Fruit fly (Drosophila melanogaster) whole organism, embryonic: Measurements from ENCODE around the gene ftz.

Experiments
- CG1024 ChIP-seq: fragments of 200-800 bp; sonication (Bioruptor generic); IDR thresholded peaks from 2 replicates; pipeline ENCODE4 v1.3.6; 2022; ENCODE audit warnings: missing biosample characterization, missing genetic modification characterization
- CG11398 ChIP-seq: fragments of 200-800 bp; sonication (Bioruptor generic); optimal IDR thresholded peaks from 2 replicates; lab custom pipeline; 2016; ENCODE audit warnings: missing biosample characterization, missing genetic modification characterization
- CG11560 ChIP-seq: fragments of 200-800 bp; sonication (Bioruptor generic); IDR thresholded peaks from 3 replicates; pipeline ENCODE4 v1.3.6; 2022; ENCODE audit warnings: missing biosample characterization, missing genetic modification characterization
- CG13894 ChIP-seq: fragments of 200-800 bp; sonication (Bioruptor generic); optimal IDR thresholded peaks from 3 replicates; lab custom pipeline; 2018; ENCODE audit warnings: missing biosample characterization, mild to moderate bottlenecking, missing genetic modification characterization, moderate library complexity
- CG15601 ChIP-seq: fragments of 200-800 bp; sonication (Bioruptor generic); optimal IDR thresholded peaks from 3 replicates; lab custom pipeline; 2019; ENCODE audit warnings: missing biosample characterization, mild to moderate bottlenecking, missing genetic modification characterization, moderate library complexity
- CG16779 ChIP-seq: fragments of 200-800 bp; sonication (Bioruptor generic); IDR thresholded peaks from 2 replicates; pipeline ENCODE4 v1.3.6; 2022; ENCODE audit warnings: missing biosample characterization, missing genetic modification characterization
- CG17612 ChIP-seq: fragments of 200-800 bp; sonication (Bioruptor generic); IDR thresholded peaks from 2 replicates; pipeline ENCODE4 v1.3.6; 2022; ENCODE audit warnings: missing biosample characterization, missing genetic modification characterization
- CG17829 ChIP-seq: fragments of 200-800 bp; optimal IDR thresholded peaks from 2 replicates; lab custom pipeline; 2019; ENCODE audit warnings: missing biosample characterization, mild to moderate bottlenecking, missing genetic modification characterization, moderate library complexity
- CG17912 ChIP-seq: fragments of 200-800 bp; sonication (Bioruptor generic); optimal IDR thresholded peaks from 2 replicates; lab custom pipeline; 2018; ENCODE audit warnings: missing biosample characterization, mild to moderate bottlenecking, missing genetic modification characterization
- CG1792 ChIP-seq: fragments of 200-800 bp; sonication (Bioruptor generic); optimal IDR thresholded peaks from 2 replicates; lab custom pipeline; 2016; ENCODE audit warnings: missing biosample characterization, missing genetic modification characterization
- CG3065 ChIP-seq: fragments of 200-800 bp; sonication (Bioruptor generic); optimal IDR thresholded peaks from 2 replicates; lab custom pipeline; 2016; ENCODE audit warnings: missing biosample characterization, missing genetic modification characterization
- CG33557 ChIP-seq: fragments of 200-800 bp; sonication (Bioruptor generic); optimal IDR thresholded peaks from 2 replicates; lab custom pipeline; 2019; ENCODE audit warnings: missing biosample characterization, mild to moderate bottlenecking, missing genetic modification characterization, moderate library complexity
- CG34224 ChIP-seq: fragments of 200-800 bp; sonication (Bioruptor generic); IDR thresholded peaks from 3 replicates; pipeline ENCODE4 v1.3.6; 2022; ENCODE audit warnings: missing biosample characterization, missing genetic modification characterization; ENCODE audit not compliant: partially characterized antibody
- CG9609 ChIP-seq: fragments of 200-800 bp; sonication (Bioruptor generic); optimal IDR thresholded peaks from 3 replicates; lab custom pipeline; 2016; ENCODE audit warnings: missing biosample characterization, missing genetic modification characterization
- CrebB ChIP-seq: fragments of 200-800 bp; sonication (Bioruptor generic); optimal IDR thresholded peaks from 3 replicates; lab custom pipeline; 2018; ENCODE audit warnings: missing biosample characterization, mild to moderate bottlenecking, missing genetic modification characterization
- Dbx ChIP-seq: fragments of 200-800 bp; sonication (Bioruptor generic); IDR thresholded peaks from 3 replicates; pipeline ENCODE4 v1.3.6; 2022; ENCODE audit warnings: missing biosample characterization, missing genetic modification characterization
- GATAe ChIP-seq: fragments of 200-800 bp; sonication (Bioruptor generic); conservative IDR thresholded peaks from 2 replicates; pipeline ENCODE4 v1.3.6; 2022; ENCODE audit warnings: missing biosample characterization, missing genetic modification characterization
- Hr39 ChIP-seq: fragments of >200 bp; optimal IDR thresholded peaks from 2 replicates; lab custom pipeline; 2017
- NC2α ChIP-seq: fragments of 200-800 bp; sonication (Bioruptor generic); optimal IDR thresholded peaks from 2 replicates; lab custom pipeline; 2016; ENCODE audit warnings: missing biosample characterization, missing genetic modification characterization
- Oli ChIP-seq: fragments of 200-800 bp; sonication (Bioruptor generic); optimal IDR thresholded peaks from 2 replicates; lab custom pipeline; 2018; ENCODE audit warnings: missing biosample characterization, mild to moderate bottlenecking, missing genetic modification characterization, moderate library complexity
- PHDP ChIP-seq: fragments of 200-800 bp; sonication (Bioruptor generic); optimal IDR thresholded peaks from 3 replicates; lab custom pipeline; 2018; ENCODE audit warnings: missing biosample characterization, mild to moderate bottlenecking, missing genetic modification characterization, moderate library complexity
- Pdp1 ChIP-seq, 2 experiments: fragments of 200-800 bp; sonication (Bioruptor generic); optimal IDR thresholded peaks; 3 replicates each; lab custom pipeline; 2016; ENCODE audit warnings: missing biosample characterization in 2 of 2, missing genetic modification characterization in 2 of 2, mild to moderate bottlenecking in 1 of 2, moderate library complexity in 1 of 2
- Rfx ChIP-seq: fragments of 200-800 bp; sonication (Bioruptor generic); IDR thresholded peaks from 2 replicates; pipeline ENCODE4 v1.3.6; 2022; ENCODE audit warnings: missing biosample characterization, missing genetic modification characterization
- Stat92E ChIP-seq, 3 experiments: fragments of >200 bp in 2 of 3; fragments of 200-800 bp in 1 of 3; sonication (Bioruptor generic) in 1 of 3; optimal IDR thresholded peaks; 2 replicates each; lab custom pipeline; 2017 to 2019; ENCODE audit warnings: missing biosample characterization in 3 of 3, missing genetic modification characterization in 3 of 3, mild to moderate bottlenecking in 1 of 3, moderate library complexity in 1 of 3
- ac ChIP-seq: fragments of 200-800 bp; sonication (Bioruptor generic); optimal IDR thresholded peaks from 3 replicates; lab custom pipeline; 2017; ENCODE audit warnings: missing biosample characterization, mild to moderate bottlenecking, missing genetic modification characterization
- al ChIP-seq: fragments of 200-800 bp; sonication (Bioruptor generic); IDR thresholded peaks from 2 replicates; pipeline ENCODE4 v1.3.6; 2022; ENCODE audit warnings: missing biosample characterization, missing genetic modification characterization
- az2 ChIP-seq: fragments of 200-800 bp; sonication (Bioruptor generic); optimal IDR thresholded peaks from 3 replicates; lab custom pipeline; 2016; ENCODE audit warnings: missing biosample characterization, missing genetic modification characterization
- cad ChIP-seq: fragments of >200 bp; optimal IDR thresholded peaks from 2 replicates; lab custom pipeline; 2017; ENCODE audit warnings: missing biosample characterization, missing genetic modification characterization
- corto ChIP-seq: fragments of 200-800 bp; sonication (Bioruptor generic); optimal IDR thresholded peaks from 2 replicates; lab custom pipeline; 2016; ENCODE audit warnings: missing biosample characterization, mild to moderate bottlenecking, missing genetic modification characterization, moderate library complexity
- crc ChIP-seq: fragments of 200-800 bp; sonication (Bioruptor generic); optimal IDR thresholded peaks from 2 replicates; lab custom pipeline; 2016; ENCODE audit warnings: missing biosample characterization, missing genetic modification characterization
- disco-r ChIP-seq: fragments of 200-800 bp; sonication (Bioruptor generic); optimal IDR thresholded peaks from 2 replicates; lab custom pipeline; 2016; ENCODE audit warnings: missing biosample characterization, missing genetic modification characterization
- dpn ChIP-seq, 2 experiments: fragments of 200-800 bp; sonication (Bioruptor generic); optimal IDR thresholded peaks; 3 replicates each; lab custom pipeline; 2016; ENCODE audit warnings: missing biosample characterization in 2 of 2, missing genetic modification characterization in 2 of 2
- eve ChIP-seq, 2 experiments: fragments of >200 bp; optimal IDR thresholded peaks; 2 replicates each; lab custom pipeline; 2017; ENCODE audit warnings: missing biosample characterization in 2 of 2, missing genetic modification characterization in 2 of 2
- exex ChIP-seq: fragments of 200-800 bp; sonication (Bioruptor generic); optimal IDR thresholded peaks from 4 replicates; lab custom pipeline; 2018; ENCODE audit warnings: missing biosample characterization, mild to moderate bottlenecking, missing genetic modification characterization, moderate library complexity
- fu2 ChIP-seq: fragments of 200-800 bp; sonication (Bioruptor generic); optimal IDR thresholded peaks from 2 replicates; lab custom pipeline; 2016; ENCODE audit warnings: missing biosample characterization, missing genetic modification characterization
- gcm2 ChIP-seq: fragments of 200-800 bp; sonication (Bioruptor generic); optimal IDR thresholded peaks from 2 replicates; lab custom pipeline; 2016; ENCODE audit warnings: missing biosample characterization, missing genetic modification characterization
- grn ChIP-seq: fragments of 200-800 bp; sonication (Bioruptor generic); optimal IDR thresholded peaks from 3 replicates; lab custom pipeline; 2017; ENCODE audit warnings: missing biosample characterization, missing genetic modification characterization
- lbe ChIP-seq: fragments of 200-800 bp; sonication (Bioruptor generic); optimal IDR thresholded peaks from 2 replicates; lab custom pipeline; 2016; ENCODE audit warnings: missing biosample characterization, mild to moderate bottlenecking, missing genetic modification characterization
- lola ChIP-seq, 3 experiments: fragments of >200 bp in 2 of 3; fragments of 200-800 bp in 1 of 3; sonication (Bioruptor generic) in 1 of 3; optimal IDR thresholded peaks; 2 replicates each; lab custom pipeline; 2017 to 2019; ENCODE audit warnings: missing biosample characterization in 3 of 3, missing genetic modification characterization in 3 of 3, mild to moderate bottlenecking in 1 of 3, moderate library complexity in 1 of 3
- lov ChIP-seq, 2 experiments: fragments of 200-800 bp in 1 of 2; fragments of >200 bp in 1 of 2; sonication (Bioruptor generic) in 1 of 2; IDR thresholded peaks in 1 of 2; optimal IDR thresholded peaks in 1 of 2; 2 replicates in 1 of 2; 3 replicates in 1 of 2; pipeline versions ENCODE4 v1.3.6 to Lab custom; 2017 to 2022; ENCODE audit warnings: missing biosample characterization in 1 of 2, missing genetic modification characterization in 1 of 2
- luna ChIP-seq: fragments of 200-800 bp; sonication (Bioruptor generic); optimal IDR thresholded peaks from 2 replicates; lab custom pipeline; 2016; ENCODE audit warnings: missing biosample characterization, missing genetic modification characterization
- maf-S ChIP-seq: fragments of 200-800 bp; sonication (Bioruptor generic); optimal IDR thresholded peaks from 2 replicates; lab custom pipeline; 2016; ENCODE audit warnings: missing biosample characterization, missing genetic modification characterization
- odd ChIP-seq: fragments of 200-800 bp; sonication (Bioruptor generic); optimal IDR thresholded peaks from 2 replicates; lab custom pipeline; 2017; ENCODE audit warnings: missing biosample characterization, mild to moderate bottlenecking, missing genetic modification characterization
- pzg ChIP-seq: fragments of 200-800 bp; sonication (Bioruptor generic); optimal IDR thresholded peaks from 3 replicates; lab custom pipeline; 2018; ENCODE audit warnings: missing biosample characterization, mild to moderate bottlenecking, missing genetic modification characterization, moderate library complexity
- run ChIP-seq: fragments of 200-800 bp; sonication (Bioruptor generic); optimal IDR thresholded peaks from 3 replicates; lab custom pipeline; 2018; ENCODE audit warnings: missing biosample characterization, mild to moderate bottlenecking, missing genetic modification characterization
- sisA ChIP-seq: fragments of 200-800 bp; sonication (Bioruptor generic); IDR thresholded peaks from 2 replicates; pipeline ENCODE4 v1.3.6; 2022; ENCODE audit warnings: missing biosample characterization, missing genetic modification characterization
- slou ChIP-seq: fragments of 200-800 bp; sonication (Bioruptor generic); optimal IDR thresholded peaks from 3 replicates; lab custom pipeline; 2016; ENCODE audit warnings: missing biosample characterization, missing genetic modification characterization
- tap ChIP-seq: fragments of 200-800 bp; optimal IDR thresholded peaks from 3 replicates; lab custom pipeline; 2019; ENCODE audit warnings: missing biosample characterization, mild to moderate bottlenecking, missing genetic modification characterization, moderate library complexity
- z ChIP-seq: fragments of 200-800 bp; sonication (Bioruptor generic); IDR thresholded peaks from 3 replicates; pipeline ENCODE4 v1.3.6; 2022; ENCODE audit warnings: missing biosample characterization, missing genetic modification characterization

Gene ftz

DNA sequence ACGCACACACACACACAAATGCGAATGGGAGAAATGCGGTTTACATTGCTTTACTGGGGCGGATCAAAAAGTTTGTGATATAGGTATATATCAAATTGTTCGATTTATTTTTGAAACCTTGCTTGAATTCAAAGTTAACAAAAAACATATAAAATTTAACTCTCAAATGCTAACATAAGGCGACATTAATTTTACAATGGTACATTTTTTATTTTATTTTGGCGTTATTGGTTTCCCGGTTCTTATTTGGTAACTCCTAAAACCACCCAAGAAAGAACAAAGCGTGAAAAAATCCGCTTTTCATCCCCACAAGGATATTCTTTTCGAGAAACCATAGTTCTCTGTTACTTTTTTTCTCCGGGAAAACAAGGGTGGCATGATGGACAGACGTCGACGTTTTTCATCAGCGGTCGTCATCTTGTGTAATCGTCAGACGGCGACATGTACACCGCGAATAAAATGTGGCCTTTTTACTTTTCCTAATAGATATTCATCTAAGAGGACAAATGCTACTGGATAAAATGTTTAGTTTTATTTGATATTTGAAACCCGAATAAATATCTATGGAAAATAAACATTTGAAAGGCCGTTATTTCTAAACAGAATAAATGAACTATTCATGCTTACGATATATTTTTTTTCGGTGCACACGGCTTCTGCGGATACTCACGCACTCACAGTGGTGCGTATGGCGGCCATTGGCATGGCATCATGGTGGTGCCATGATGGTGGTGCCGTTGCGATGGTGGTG, 17.3 kb downstream of the ftz start (continued):
- TF ChIP-seq pzg (GFP tag; lab: Kevin White, UChicago): no peak
- peak; percentile 14 for TF ChIP-seq CrebB
- no peak for TF ChIP-seq Dbx (GFP tag; lab: Robert Waterston, UW)
- peak; percentile 33 to 59 for TF ChIP-seq dpn (GFP tag; optimal IDR thresholded peaks at IDR 0.05; lab: Kevin White, UChicago)
- TF ChIP-seq CG9609 (GFP tag; lab: Kevin White, UChicago): peak; percentile 52
- peak; percentile 82 for TF ChIP-seq CG33557 (GFP tag; lab: Kevin White, UChicago)
- TF ChIP-seq CG13894 (tag; lab: Kevin White, UChicago): no peak
- TF ChIP-seq CG17912 (GFP tag; lab: Kevin White, UChicago): no peak
- TF ChIP-seq sisA (GFP tag; lab: Robert Waterston, UW): peak; percentile 38; the same call in 1 of the 2 replicates
- peak; percentile 24 for TF ChIP-seq CG1792 (GFP tag; lab: Kevin White, UChicago)
- no peak for TF ChIP-seq cad (GFP tag; lab: Kevin White, UChicago)
- TF ChIP-seq CG11560 (tag; lab: Robert Waterston, UW): no peak
- TF ChIP-seq Pdp1 (GFP tag; optimal IDR thresholded peaks at IDR 0.05; lab: Kevin White, UChicago): peak in 1 of 2 experiments; percentile 42
- no peak for TF ChIP-seq CG34224 (GFP tag; lab: Robert Waterston, UW)
- TF ChIP-seq GATAe (GFP tag; lab: Robert Waterston, UW): no peak
- TF ChIP-seq CG11398: peak; percentile 49
- no peak for TF ChIP-seq PHDP (tag; lab: Kevin White, UChicago)
- peak; percentile 59 for TF ChIP-seq ac (GFP tag; lab: Kevin White, UChicago)
- no peak for TF ChIP-seq crc (GFP tag; lab: Kevin White, UChicago)
- peak; percentile 77 for TF ChIP-seq CG17829 (tag; lab: Kevin White, UChicago)
- TF ChIP-seq al (GFP tag; lab: Robert Waterston, UW): no peak
- no peak for TF ChIP-seq lov (optimal IDR thresholded peaks at IDR 0.05; lab: Kevin White, UChicago)
- TF ChIP-seq lov (GFP tag; IDR thresholded peaks at IDR 0.05; lab: Robert Waterston, UW): peak; percentile 79; the same call in 2 of the 3 replicates
- TF ChIP-seq gcm2 (GFP tag; lab: Kevin White, UChicago): no peak
- peak in 1 of 2 experiments; percentile 84 for TF ChIP-seq eve (GFP tag; optimal IDR thresholded peaks at IDR 0.05; lab: Kevin White, UChicago)
- no peak for TF ChIP-seq run
- TF ChIP-seq CG17612 (GFP tag; lab: Robert Waterston, UW): no peak
- peak; percentile 55 for TF ChIP-seq NC2α (GFP tag; lab: Kevin White, UChicago)
- TF ChIP-seq CG1024: no peak
- TF ChIP-seq Oli: peak; percentile 76
- TF ChIP-seq Stat92E (GFP tag; optimal IDR thresholded peaks at IDR 0.05; lab: Kevin White, UChicago): no peak
- TF ChIP-seq corto (GFP tag; lab: Kevin White, UChicago): no peak
- no peak for TF ChIP-seq grn (GFP tag; lab: Kevin White, UChicago)
- no peak for TF ChIP-seq luna (GFP tag; lab: Kevin White, UChicago)
- no peak for TF ChIP-seq Hr39 (lab: Kevin White, UChicago)
- no peak for TF ChIP-seq Rfx (GFP tag; lab: Robert Waterston, UW)
- peak; percentile 68 for TF ChIP-seq tap (tag; lab: Kevin White, UChicago)
- peak; percentile 51 for TF ChIP-seq odd (GFP tag; lab: Kevin White, UChicago)
- TF ChIP-seq az2 (GFP tag; lab: Kevin White, UChicago): peak; percentile 71
- peak; percentile 6 for TF ChIP-seq maf-S (GFP tag; lab: Kevin White, UChicago)
- TF ChIP-seq lola (GFP tag; optimal IDR thresholded peaks at IDR 0.05; lab: Kevin White, UChicago): peak in 1 of 3 experiments; percentile 86
- TF ChIP-seq CG3065 (GFP tag; lab: Kevin White, UChicago): peak; percentile 8
- peak; percentile 77 for TF ChIP-seq CG15601 (tag; lab: Kevin White, UChicago)
- no peak for TF ChIP-seq disco-r (GFP tag; lab: Kevin White, UChicago)
- no peak for TF ChIP-seq slou (GFP tag; lab: Kevin White, UChicago)
- TF ChIP-seq fu2: no peak
- TF ChIP-seq CG16779: no peak
- no peak for TF ChIP-seq z (GFP tag; lab: Robert Waterston, UW)
- TF ChIP-seq exex (tag; lab: Kevin White, UChicago): no peak
- TF ChIP-seq lbe (GFP tag; lab: Kevin White, UChicago): no peak
